Worm (Caenorhabditis elegans): ENCODE results near the gene F08H9.3.

F08H9.3 gene

DNA sequence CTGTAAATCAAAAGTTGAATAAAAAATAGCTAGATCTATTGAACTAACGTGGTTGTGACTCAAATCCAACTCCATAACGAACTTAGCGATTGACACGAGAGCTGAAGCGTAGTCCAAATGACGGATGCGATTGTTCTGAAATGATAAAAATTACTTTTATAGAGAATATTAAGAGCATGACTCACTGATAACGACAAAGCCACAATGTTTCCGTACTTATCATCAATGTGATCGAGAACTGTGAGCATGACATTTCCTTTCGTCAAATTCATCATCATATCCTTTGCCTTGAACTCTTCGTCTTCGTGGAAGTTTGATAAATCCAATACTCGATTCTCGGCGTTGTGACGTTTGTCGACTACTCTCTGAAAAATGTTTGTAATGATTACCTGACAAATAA lies 49.1 kb downstream of the F08H9.3 start:
- TF ChIP-seq him-1 (tag; optimal IDR thresholded peaks at IDR 0.05) = no peak
- no peak for TF ChIP-seq W03F9.2 (tag; optimal IDR thresholded peaks at IDR 0.05)
- TF ChIP-seq dao-5 (tag; optimal IDR thresholded peaks at IDR 0.05) = no peak

DNA sequence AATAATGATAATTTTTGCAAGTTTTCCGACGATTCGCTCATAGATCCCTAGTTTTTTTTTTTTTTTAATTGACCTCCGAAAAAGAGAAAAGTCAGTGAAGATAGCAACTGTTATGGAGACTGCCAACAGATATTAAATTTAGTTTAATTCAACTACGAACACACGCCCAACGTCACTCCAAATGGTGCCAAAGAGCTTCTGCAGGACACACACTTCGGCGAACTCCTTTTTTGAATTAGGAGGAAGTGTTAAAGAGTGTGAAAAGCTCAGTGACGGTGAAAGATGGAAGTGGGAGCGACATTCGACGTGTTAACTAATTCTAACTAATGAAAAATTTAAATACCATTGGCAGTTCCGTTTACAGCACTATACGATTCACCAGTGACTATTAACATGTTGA lies 51.1 kb downstream of the F08H9.3 start:
- TF ChIP-seq dao-5 (tag; optimal IDR thresholded peaks at IDR 0.05) (no peak), him-1 (tag; optimal IDR thresholded peaks at IDR 0.05) (no peak), W03F9.2 (tag; optimal IDR thresholded peaks at IDR 0.05) (no peak)
